Fruit fly (Drosophila melanogaster) whole organism, prepupa: ENCODE measurements around the gene tara.

Experiments
- Blimp-1 ChIP-seq: fragments of 200-800 bp; sonication (Bioruptor generic); optimal IDR thresholded peaks from 3 replicates; lab custom pipeline; 2017; ENCODE audit warnings: missing biosample characterization, missing genetic modification characterization, mild to moderate bottlenecking, moderate library complexity, missing genetic modification reagents
- CG10669 ChIP-seq: fragments of 200-800 bp; sonication (Bioruptor generic); optimal IDR thresholded peaks from 3 replicates; lab custom pipeline; 2018; ENCODE audit warnings: missing biosample characterization, mild to moderate bottlenecking, missing genetic modification characterization, moderate library complexity
- CG15336 ChIP-seq: fragments of 200-800 bp; sonication (Bioruptor generic); IDR thresholded peaks from 2 replicates; pipeline ENCODE4 v1.3.6; 2022; ENCODE audit warnings: missing biosample characterization, missing genetic modification characterization
- CG1621 ChIP-seq: fragments of 200-800 bp; sonication (Bioruptor generic); optimal IDR thresholded peaks from 3 replicates; lab custom pipeline; 2018; ENCODE audit warnings: missing biosample characterization, mild to moderate bottlenecking, missing genetic modification characterization
- CG3032 ChIP-seq: fragments of 200-800 bp; optimal IDR thresholded peaks from 2 replicates; lab custom pipeline; 2019; ENCODE audit warnings: missing biosample characterization, mild to moderate bottlenecking, missing genetic modification characterization, moderate library complexity
- CG32006 ChIP-seq: fragments of 200-800 bp; sonication (Bioruptor generic); optimal IDR thresholded peaks from 3 replicates; lab custom pipeline; 2017; ENCODE audit warnings: missing biosample characterization, mild to moderate bottlenecking, missing genetic modification characterization
- CG6163 ChIP-seq: fragments of 200-800 bp; sonication (Bioruptor generic); IDR thresholded peaks from 3 replicates; pipeline ENCODE4 v1.3.6; 2022; ENCODE audit warnings: missing biosample characterization, missing genetic modification characterization
- CG6276 ChIP-seq: fragments of 200-800 bp; sonication (Bioruptor generic); optimal IDR thresholded peaks from 2 replicates; lab custom pipeline; 2017; ENCODE audit warnings: missing biosample characterization, mild to moderate bottlenecking, missing genetic modification characterization
- CG6808 ChIP-seq: fragments of 200-800 bp; sonication (Bioruptor generic); optimal IDR thresholded peaks from 3 replicates; lab custom pipeline; 2017; ENCODE audit warnings: missing biosample characterization, missing genetic modification characterization, mild to moderate bottlenecking, moderate library complexity, missing genetic modification reagents
- CG6854 ChIP-seq: fragments of 200-800 bp; sonication (Bioruptor generic); optimal IDR thresholded peaks from 2 replicates; lab custom pipeline; 2017; ENCODE audit warnings: missing biosample characterization, mild to moderate bottlenecking, missing genetic modification characterization
- CG7368 ChIP-seq: fragments of 200-800 bp; sonication (Bioruptor generic); optimal IDR thresholded peaks from 3 replicates; lab custom pipeline; 2016; ENCODE audit warnings: missing biosample characterization, missing genetic modification characterization
- CG8119 ChIP-seq: fragments of 200-800 bp; sonication (Bioruptor generic); IDR thresholded peaks from 3 replicates; pipeline ENCODE4 v1.3.6; 2022; ENCODE audit warnings: missing biosample characterization, missing genetic modification characterization
- CG8319 ChIP-seq: fragments of 200-800 bp; sonication (Bioruptor generic); optimal IDR thresholded peaks from 3 replicates; lab custom pipeline; 2016; ENCODE audit warnings: missing biosample characterization, missing genetic modification characterization
- Eip75B ChIP-seq: fragments of 200-800 bp; sonication (Bioruptor generic); optimal IDR thresholded peaks from 3 replicates; lab custom pipeline; 2016; ENCODE audit warnings: missing biosample characterization, missing genetic modification characterization
- Eip78C ChIP-seq: fragments of 200-800 bp; sonication (Bioruptor generic); peaks from one replicate; lab custom pipeline; 2016; ENCODE audit warnings: missing biosample characterization, missing genetic modification characterization
- Ets21C ChIP-seq: fragments of 200-800 bp; sonication (Bioruptor generic); optimal IDR thresholded peaks from 3 replicates; lab custom pipeline; 2016; ENCODE audit warnings: missing biosample characterization, missing genetic modification characterization
- Ets96B ChIP-seq: fragments of 200-800 bp; optimal IDR thresholded peaks from 2 replicates; lab custom pipeline; 2019; ENCODE audit warnings: missing biosample characterization, mild to moderate bottlenecking, missing genetic modification characterization, moderate library complexity
- Gug ChIP-seq: fragments of 200-800 bp; sonication (Bioruptor generic); IDR thresholded peaks from 2 replicates; pipeline ENCODE4 v1.3.6; 2022; ENCODE audit warnings: missing biosample characterization, missing genetic modification characterization
- Hr39 ChIP-seq: fragments of 200-800 bp; sonication (Bioruptor generic); optimal IDR thresholded peaks from 2 replicates; lab custom pipeline; 2016; ENCODE audit warnings: missing biosample characterization, missing genetic modification characterization
- Hr4 ChIP-seq: fragments of 200-800 bp; sonication (Bioruptor generic); optimal IDR thresholded peaks from 3 replicates; lab custom pipeline; 2016; ENCODE audit warnings: missing biosample characterization, missing genetic modification characterization
- Met ChIP-seq: fragments of 200-800 bp; sonication (Bioruptor generic); optimal IDR thresholded peaks from 3 replicates; lab custom pipeline; 2016; ENCODE audit warnings: missing biosample characterization, missing genetic modification characterization
- OdsH ChIP-seq: fragments of 200-800 bp; sonication (Bioruptor generic); optimal IDR thresholded peaks from 3 replicates; lab custom pipeline; 2016; ENCODE audit warnings: missing biosample characterization, missing genetic modification characterization
- Smox ChIP-seq: fragments of 200-800 bp; sonication (Bioruptor generic); optimal IDR thresholded peaks from 3 replicates; lab custom pipeline; 2016; ENCODE audit warnings: missing biosample characterization, missing genetic modification characterization
- Sox14 ChIP-seq: fragments of 200-800 bp; sonication (Bioruptor generic); optimal IDR thresholded peaks from 3 replicates; lab custom pipeline; 2016; ENCODE audit warnings: missing biosample characterization, missing genetic modification characterization
- Sox15 ChIP-seq: fragments of 200-800 bp; sonication (Bioruptor generic); optimal IDR thresholded peaks from 3 replicates; lab custom pipeline; 2016; ENCODE audit warnings: missing biosample characterization, missing genetic modification characterization
- dac ChIP-seq: fragments of 200-800 bp; sonication (Bioruptor generic); optimal IDR thresholded peaks from 2 replicates; lab custom pipeline; 2017; ENCODE audit warnings: missing biosample characterization, mild to moderate bottlenecking, missing genetic modification characterization
- dsx ChIP-seq: fragments of 200-800 bp; optimal IDR thresholded peaks from 3 replicates; lab custom pipeline; 2019; ENCODE audit warnings: missing biosample characterization, mild to moderate bottlenecking, missing genetic modification characterization, moderate library complexity; ENCODE audit not compliant: poor library complexity, severe bottlenecking
- eg ChIP-seq: fragments of 200-800 bp; sonication (Bioruptor generic); IDR thresholded peaks from 3 replicates; pipeline ENCODE4 v1.3.6; 2022; ENCODE audit warnings: missing biosample characterization, missing genetic modification characterization
- fd85E ChIP-seq: fragments of 200-800 bp; sonication (Bioruptor generic); optimal IDR thresholded peaks from 3 replicates; lab custom pipeline; 2016; ENCODE audit warnings: missing biosample characterization, missing genetic modification characterization
- fkh ChIP-seq: fragments of 200-800 bp; sonication (Bioruptor generic); optimal IDR thresholded peaks from 3 replicates; lab custom pipeline; 2017; ENCODE audit warnings: missing biosample characterization, mild to moderate bottlenecking, missing genetic modification characterization, moderate library complexity
- net ChIP-seq: fragments of 200-800 bp; sonication (Bioruptor generic); optimal IDR thresholded peaks from 3 replicates; lab custom pipeline; 2016; ENCODE audit warnings: missing biosample characterization, missing genetic modification characterization
- pdm3 ChIP-seq: fragments of 200-800 bp; sonication (Bioruptor generic); optimal IDR thresholded peaks from 3 replicates; lab custom pipeline; 2016; ENCODE audit warnings: missing biosample characterization, missing genetic modification characterization
- salr ChIP-seq, 2 experiments: fragments of 200-800 bp; sonication (Bioruptor generic); optimal IDR thresholded peaks; 3 replicates each; lab custom pipeline; 2016 to 2018; ENCODE audit warnings: missing biosample characterization in 2 of 2, missing genetic modification characterization in 2 of 2, mild to moderate bottlenecking in 1 of 2
- spab ChIP-seq: fragments of 200-800 bp; sonication (Bioruptor generic); optimal IDR thresholded peaks from 2 replicates; lab custom pipeline; 2017; ENCODE audit warnings: missing biosample characterization, mild to moderate bottlenecking, missing genetic modification characterization, missing genetic modification reagents
- ss ChIP-seq, 2 experiments: fragments of 200-800 bp; sonication (Bioruptor generic); optimal IDR thresholded peaks; 2 replicates in 1 of 2; 3 replicates in 1 of 2; lab custom pipeline; 2017 to 2018; ENCODE audit warnings: mild to moderate bottlenecking in 2 of 2, missing biosample characterization in 2 of 2, missing genetic modification characterization in 2 of 2, moderate library complexity in 1 of 2
- svp ChIP-seq: fragments of 200-800 bp; sonication (Bioruptor generic); peaks from one replicate; lab custom pipeline; 2016; ENCODE audit warnings: missing biosample characterization, missing genetic modification characterization

Gene tara

dm6 chr3R:16217368-16217767 is 8.1 kb upstream of the tara start (continued):
- TF ChIP-seq fkh (GFP tag; lab: Kevin White, UChicago) = no peak
- TF ChIP-seq OdsH (GFP tag; lab: Kevin White, UChicago) = peak; percentile 48
- peak; percentile 7 for TF ChIP-seq Sox15 (GFP tag; lab: Kevin White, UChicago)
- TF ChIP-seq CG6276 = peak; percentile 2
- peak; percentile 75 for TF ChIP-seq svp
- peak; percentile 21 for TF ChIP-seq Hr39 (GFP tag; lab: Kevin White, UChicago)
- TF ChIP-seq CG6808 (GFP tag; lab: Kevin White, UChicago) = no peak
- no peak for TF ChIP-seq Gug (GFP tag; lab: Robert Waterston, UW)
- peak; percentile 29; the same call in 1 of the 3 replicates for TF ChIP-seq eg (GFP tag; lab: Robert Waterston, UW)
- peak; percentile 32 for TF ChIP-seq Eip75B (GFP tag; lab: Kevin White, UChicago)
- no peak for TF ChIP-seq CG15336
- no peak for TF ChIP-seq CG1621 (tag; lab: Kevin White, UChicago)
- TF ChIP-seq dac (GFP tag; lab: Kevin White, UChicago) = peak; percentile 19
- peak; percentile 62 for TF ChIP-seq Hr4
- TF ChIP-seq Met (GFP tag; lab: Kevin White, UChicago) = peak; percentile 43
- peak; percentile 34 for TF ChIP-seq Smox (GFP tag; lab: Kevin White, UChicago)
- peak; percentile 30 for TF ChIP-seq Ets96B
- no peak for TF ChIP-seq CG6854 (GFP tag; lab: Kevin White, UChicago)
- peak; percentile 37 for TF ChIP-seq CG10669 (GFP tag; lab: Kevin White, UChicago)
- TF ChIP-seq dsx = no peak
- no peak for TF ChIP-seq Ets21C (GFP tag; lab: Kevin White, UChicago)
- peak; percentile 15 for TF ChIP-seq CG3032 (tag; lab: Kevin White, UChicago)

dm6 chr3R:16218251-16219030 is 7.0 kb upstream of the tara start:
- TF ChIP-seq fd85E (GFP tag; lab: Kevin White, UChicago) = no peak
- peak; percentile 5 to 7 for TF ChIP-seq salr (GFP tag; optimal IDR thresholded peaks at IDR 0.05; lab: Kevin White, UChicago)
- TF ChIP-seq Blimp-1 (GFP tag; lab: Kevin White, UChicago) = peak; percentile 89
- 0 out of 3 replicates have a peak, but pooled peaks have one; percentile 10 for TF ChIP-seq eg (GFP tag; lab: Robert Waterston, UW)
- TF ChIP-seq Eip78C (GFP tag; lab: Kevin White, UChicago) = peak; percentile 17
- TF ChIP-seq, all 60 proteins: peak for 4

- TF ChIP-seq CG15336 (peak; percentile 8; the same call in 1 of the 2 replicates), Sox14 (GFP tag; lab: Kevin White, UChicago) (no peak), spab (GFP tag; lab: Kevin White, UChicago) (no peak), CG32006 (GFP tag; lab: Kevin White, UChicago) (peak; percentile 29), Eip78C (GFP tag; lab: Kevin White, UChicago) (peak; percentile 67), svp (peak; percentile 67)
These were observed 5.3 kb upstream of the tara start for dm6 chr3R:16220050-16220670.

dm6 chr3R:16220854-16221253 is 4.6 kb upstream of the tara start:
- TF ChIP-seq CG8319 = no peak
- TF ChIP-seq ss (GFP tag; optimal IDR thresholded peaks at IDR 0.05; lab: Kevin White, UChicago) = no peak
- TF ChIP-seq Hr39 (GFP tag; lab: Kevin White, UChicago) = no peak
- TF ChIP-seq eg (GFP tag; lab: Robert Waterston, UW) = no peak
- TF ChIP-seq CG8119 (GFP tag; lab: Robert Waterston, UW) = no peak
- TF ChIP-seq net (GFP tag; lab: Kevin White, UChicago) = no peak
- TF ChIP-seq CG7368 = no peak
- TF ChIP-seq CG6163 = no peak
- TF ChIP-seq dac (GFP tag; lab: Kevin White, UChicago) = no peak
- no peak for TF ChIP-seq pdm3 (GFP tag; lab: Kevin White, UChicago)
- TF ChIP-seq Hr4 = no peak
- TF ChIP-seq Smox (GFP tag; lab: Kevin White, UChicago) = no peak
- TF ChIP-seq fd85E (GFP tag; lab: Kevin White, UChicago) = no peak
